Worm (Caenorhabditis elegans) whole organism, L4 larva: ENCODE data around the gene ceh-18.

Experiments
- F26F4.8 ChIP-seq: fragments of 200-800 bp; sonication (Bioruptor generic); conservative IDR thresholded peaks from 2 replicates; pipeline ENCODE4 v1.3.6; 2022; ENCODE audit warnings: missing genetic modification characterization, missing compliant biosample characterization
- ZK546.5 ChIP-seq, 2 experiments: sonication (generic microtip); optimal IDR thresholded peaks; 2 replicates each; lab custom pipeline; 2017; ENCODE audit warnings: missing biosample characterization in 2 of 2, missing genetic modification characterization in 2 of 2
- aha-1 ChIP-seq: fragments of 150-350 bp; peaks from one replicate; lab custom pipeline; 2014; ENCODE audit warnings: missing biosample characterization, missing genetic modification characterization
- ama-1 ChIP-seq: fragments of 150-350 bp; optimal IDR thresholded peaks from 2 replicates; lab custom pipeline; 2014; ENCODE audit warnings: inconsistent platforms, mixed read lengths
- fkh-10 ChIP-seq: fragments of 150-350 bp; optimal IDR thresholded peaks from 2 replicates; lab custom pipeline; 2014; ENCODE audit warnings: missing biosample characterization, missing genetic modification reagents, missing genetic modification characterization
- mep-1 ChIP-seq: fragments of 150-350 bp; sonication (generic microtip); optimal IDR thresholded peaks from 3 replicates; lab custom pipeline; 2014; ENCODE audit warnings: missing biosample characterization, missing genetic modification characterization
- mes-2 ChIP-seq: sonication (generic microtip); optimal IDR thresholded peaks from 2 replicates; lab custom pipeline; 2016; ENCODE audit warnings: missing genotype, mild to moderate bottlenecking, missing genetic modification characterization, missing compliant biosample characterization; ENCODE audit not compliant: poor library complexity, severe bottlenecking
- nhr-25 ChIP-seq: sonication (generic microtip); optimal IDR thresholded peaks from 2 replicates; lab custom pipeline; 2017; ENCODE audit warnings: missing genetic modification characterization, mild to moderate bottlenecking, missing compliant biosample characterization, antibody characterized with exemption, moderate library complexity, borderline replicate concordance; ENCODE audit not compliant: insufficient read depth
- nhr-76 ChIP-seq: fragments of 150-350 bp; optimal IDR thresholded peaks from 2 replicates; lab custom pipeline; 2014; ENCODE audit warnings: missing biosample characterization, missing genetic modification characterization
- nhr-77 ChIP-seq: fragments of 150-350 bp; optimal IDR thresholded peaks from 2 replicates; lab custom pipeline; 2014; ENCODE audit warnings: missing biosample characterization, missing genetic modification characterization
- unc-62 ChIP-seq, 3 experiments: fragments of 150-350 bp in 1 of 3; sonication (generic microtip); optimal IDR thresholded peaks in 2 of 3; peaks in 1 of 3; 1 replicate in 1 of 3; 2 replicates in 2 of 3; lab custom pipeline; 2014 to 2017; ENCODE audit warnings: missing biosample characterization in 3 of 3, missing genetic modification characterization in 3 of 3, missing genetic modification reagents in 3 of 3, missing genotype in 1 of 3
- vab-7 ChIP-seq: fragments of 200-800 bp; sonication (Bioruptor generic); IDR thresholded peaks from 2 replicates; pipeline ENCODE4 v1.3.6; 2022; ENCODE audit warnings: missing genetic modification reagents, missing genetic modification characterization, missing compliant biosample characterization
- zfp-3 ChIP-seq: fragments of 200-800 bp; sonication (Bioruptor generic); conservative IDR thresholded peaks from 2 replicates; pipeline ENCODE4 v1.3.6; 2022; ENCODE audit warnings: missing genetic modification reagents, missing genetic modification characterization, missing compliant biosample characterization

- TF ChIP-seq vab-7 (GFP tag; lab: Robert Waterston, UW) (no peak), nhr-25 (tag; lab: Kevin White, UChicago) (no peak), unc-62 (GFP tag; optimal IDR thresholded peaks at IDR 0.05 in 1 of 2; lab: Kevin White, UChicago) (no peak), unc-62 (tag; optimal IDR thresholded peaks at IDR 0.05; lab: Kevin White, UChicago) (no peak), F26F4.8 (GFP tag; lab: Robert Waterston, UW) (no peak), mep-1 (tag; lab: Kevin White, UChicago) (no peak), aha-1 (tag; lab: Kevin White, UChicago) (no peak), nhr-77 (no peak), mes-2 (no peak), ama-1 (lab: Kevin White, UChicago) (no peak), nhr-76 (tag; lab: Kevin White, UChicago) (no peak), ZK546.5 (tag; optimal IDR thresholded peaks at IDR 0.05; lab: Kevin White, UChicago) (no peak), zfp-3 (GFP tag; lab: Robert Waterston, UW) (no peak), fkh-10 (GFP tag; lab: Kevin White, UChicago) (peak; percentile 75)
Observed at ce11 chrX:3827311-3827710, 30.3 kb downstream of the ceh-18 start.
